Worm (Caenorhabditis elegans): ENCODE data around the gene cav-1.

The cav-1 gene

DNA sequence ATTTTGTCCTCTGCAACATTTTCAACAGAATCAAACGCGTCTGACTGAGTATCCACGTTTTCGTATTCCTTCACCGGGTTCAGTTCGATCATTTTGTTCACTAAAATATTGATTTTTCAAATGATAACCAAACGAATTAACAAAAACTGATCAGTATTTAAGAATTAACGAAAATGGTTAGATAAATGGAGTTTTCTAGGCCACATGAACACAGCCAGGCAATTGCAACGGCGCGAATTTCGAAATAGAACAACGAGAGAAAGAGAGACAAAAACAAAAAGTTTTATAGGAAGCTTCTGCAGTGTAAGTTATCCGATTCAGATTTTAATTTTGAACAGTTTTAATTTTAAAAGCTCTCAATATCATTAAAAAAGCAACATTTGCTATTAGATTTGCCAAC is 5.2 kb downstream of the cav-1 start, which contains the start of gene sna-2 (continued):
- peak; percentile 51 for TF ChIP-seq lin-15B (tag; optimal IDR thresholded peaks at IDR 0.05)
- no peak for TF ChIP-seq tlp-1 (tag; optimal IDR thresholded peaks at IDR 0.05)
- no peak for TF ChIP-seq ztf-4 (tag; optimal IDR thresholded peaks at IDR 0.05)
- TF ChIP-seq fos-1 (tag; optimal IDR thresholded peaks at IDR 0.05), result peak; percentile 30
- peak; percentile 93 to 94 for TF ChIP-seq efl-1 (optimal IDR thresholded peaks at IDR 0.05)
- peak; percentile 92 to 99 for TF ChIP-seq efl-1 (GFP tag; optimal IDR thresholded peaks at IDR 0.05 in 1 of 2)
- peak; percentile 29 to 80 for TF ChIP-seq lsy-2 (tag; optimal IDR thresholded peaks at IDR 0.05)
- TF ChIP-seq nhr-28 (tag; optimal IDR thresholded peaks at IDR 0.05), result no peak
- TF ChIP-seq nhr-76 (tag; optimal IDR thresholded peaks at IDR 0.05), result no peak
- no peak for TF ChIP-seq mab-9 (GFP tag; IDR thresholded peaks at IDR 0.05)
- TF ChIP-seq aha-1 (tag; optimal IDR thresholded peaks at IDR 0.05), result no peak
- TF ChIP-seq skn-1 (tag; optimal IDR thresholded peaks at IDR 0.05), result peak; percentile 72
- no peak for TF ChIP-seq unc-30 (tag; optimal IDR thresholded peaks at IDR 0.05)
- peak; percentile 65 for TF ChIP-seq C16A3.4 (tag; optimal IDR thresholded peaks at IDR 0.05)
- no peak for TF ChIP-seq hpl-2 (GFP tag; optimal IDR thresholded peaks at IDR 0.05)
- no peak for TF ChIP-seq lin-13 (GFP tag; optimal IDR thresholded peaks at IDR 0.05)
- TF ChIP-seq swsn-7 (tag; optimal IDR thresholded peaks at IDR 0.05), result peak; percentile 35
- peak; percentile 33 for TF ChIP-seq nhr-90 (tag; optimal IDR thresholded peaks at IDR 0.05; ENCODE audit: poor library complexity)
- TF ChIP-seq sptf-1 (tag; optimal IDR thresholded peaks at IDR 0.05), result no peak

DNA sequence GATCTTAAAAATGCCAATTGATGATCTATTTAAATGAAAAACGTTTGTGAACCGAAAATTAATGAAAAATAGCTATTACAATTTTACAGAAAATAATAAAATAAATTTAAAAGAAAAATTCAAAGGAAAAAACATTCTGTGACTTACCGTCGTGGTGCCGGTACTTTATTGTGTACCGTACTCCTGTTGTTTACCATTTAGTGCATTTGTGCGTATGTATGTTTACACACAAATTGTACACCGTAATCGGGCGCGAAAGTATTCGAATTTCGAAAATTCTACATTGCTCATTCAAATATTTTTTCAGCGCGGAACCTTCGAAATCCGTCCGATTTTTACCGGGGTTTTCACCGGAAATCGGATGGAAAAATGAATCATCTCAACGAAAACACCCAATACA is 5.7 kb downstream of the cav-1 start, which contains the start of gene T13F2.6:
TSS of gene T13F2.6 (plus strand) at position 306 of the 400 bp plus-strand sequence.
- TF ChIP-seq ama-1 (optimal IDR thresholded peaks at IDR 0.05) (no peak), ztf-11 (tag; optimal IDR thresholded peaks at IDR 0.05) (no peak), unc-98 (GFP tag; IDR thresholded peaks at IDR 0.05) (no peak), snpc-4 (tag; optimal IDR thresholded peaks at IDR 0.05) (no peak), skn-1 (tag; optimal IDR thresholded peaks at IDR 0.05) (no peak), rnt-1 (tag; optimal IDR thresholded peaks at IDR 0.05) (no peak), ceh-88 (GFP tag; IDR thresholded peaks at IDR 0.05) (no peak), efl-1 (optimal IDR thresholded peaks at IDR 0.05) (no peak), efl-1 (GFP tag; optimal IDR thresholded peaks at IDR 0.05 in 1 of 2) (no peak), nhr-28 (tag; optimal IDR thresholded peaks at IDR 0.05) (no peak), ceh-90 (tag; optimal IDR thresholded peaks at IDR 0.05) (no peak), C16A3.4 (tag; optimal IDR thresholded peaks at IDR 0.05) (no peak), zag-1 (tag; optimal IDR thresholded peaks at IDR 0.05) (no peak), nhr-11 (tag; optimal IDR thresholded peaks at IDR 0.05) (no peak), nhr-85 (tag) (no peak), tbx-2 (tag; optimal IDR thresholded peaks at IDR 0.05) (no peak), lin-15B (tag; optimal IDR thresholded peaks at IDR 0.05) (no peak)

DNA sequence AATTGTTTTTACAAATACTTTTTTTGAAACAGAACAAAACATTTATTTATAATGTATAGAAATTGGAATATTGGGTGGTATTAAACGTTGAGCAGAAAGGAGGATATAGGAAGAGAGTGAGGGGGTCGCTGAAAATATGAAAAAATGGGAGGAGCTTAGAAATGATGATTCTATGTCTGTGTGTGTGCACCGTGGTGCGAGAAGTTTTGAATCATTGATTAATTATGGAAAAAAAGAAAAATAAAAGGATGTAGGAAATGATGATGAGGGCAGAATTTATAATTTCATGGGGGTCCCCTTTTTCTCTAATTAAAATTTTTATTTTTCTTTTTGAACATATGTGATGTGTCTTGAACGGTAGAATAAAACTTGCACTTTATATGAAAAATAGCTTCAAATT is 12.4 kb downstream of the cav-1 start, which contains the start of gene sre-4:
TSS of gene sre-4 (minus strand) at position 101 of the 400 bp plus-strand sequence.
- TF ChIP-seq lin-15B (tag; optimal IDR thresholded peaks at IDR 0.05) (no peak), snu-23 (GFP tag; optimal IDR thresholded peaks at IDR 0.05) (no peak), dsc-1 (tag; optimal IDR thresholded peaks at IDR 0.05) (peak; percentile 9), unc-86 (tag; optimal IDR thresholded peaks at IDR 0.05) (no peak), mab-9 (GFP tag; IDR thresholded peaks at IDR 0.05) (no peak), nhr-28 (tag; optimal IDR thresholded peaks at IDR 0.05) (no peak), hlh-17 (GFP tag; optimal IDR thresholded peaks at IDR 0.05; ENCODE audit: borderline replicate concordance) (no peak), sox-4 (tag; optimal IDR thresholded peaks at IDR 0.05) (no peak)

DNA sequence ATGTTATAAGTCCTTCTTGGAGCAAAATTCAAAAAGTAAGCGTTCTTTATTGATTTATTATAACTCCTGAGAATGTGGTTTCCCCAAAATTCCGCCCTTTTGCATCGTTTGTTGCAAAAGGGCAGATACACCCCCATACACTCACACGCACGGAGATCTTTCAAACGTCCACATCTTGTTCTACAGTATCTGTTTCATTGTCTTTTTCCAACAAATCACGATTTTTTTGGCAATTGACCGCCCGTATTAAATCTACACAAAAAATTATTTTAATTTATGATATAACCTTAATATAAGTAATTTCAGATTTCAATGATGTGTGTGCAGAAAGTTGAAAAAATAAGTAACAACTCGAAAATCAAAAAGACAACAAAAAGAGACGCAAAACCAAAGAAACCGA is 17.2 kb downstream of the cav-1 start, which contains the start of gene T13F2.4:
TSS of gene T13F2.4 (plus strand) at position 301 of the 400 bp plus-strand sequence.
- no peak for TF ChIP-seq tbx-2 (tag; optimal IDR thresholded peaks at IDR 0.05)
- no peak for TF ChIP-seq egl-27 (tag; optimal IDR thresholded peaks at IDR 0.05)
- no peak for TF ChIP-seq hpl-2 (GFP tag; optimal IDR thresholded peaks at IDR 0.05)
- TF ChIP-seq fos-1 (tag; optimal IDR thresholded peaks at IDR 0.05), result no peak
- no peak for TF ChIP-seq nhr-76 (tag; optimal IDR thresholded peaks at IDR 0.05)
- TF ChIP-seq alr-1 (tag; optimal IDR thresholded peaks at IDR 0.05; ENCODE audit: borderline replicate concordance), result no peak
- no peak for TF ChIP-seq F16B12.6 (tag; optimal IDR thresholded peaks at IDR 0.05)
- TF ChIP-seq snpc-4 (tag; optimal IDR thresholded peaks at IDR 0.05), result no peak
- TF ChIP-seq hlh-4 (tag; optimal IDR thresholded peaks at IDR 0.05), result no peak
- TF ChIP-seq fkh-8 (tag; optimal IDR thresholded peaks at IDR 0.05), result no peak
- no peak for TF ChIP-seq ceh-90 (tag; optimal IDR thresholded peaks at IDR 0.05)
- TF ChIP-seq unc-86 (tag; optimal IDR thresholded peaks at IDR 0.05), result no peak
- no peak for TF ChIP-seq lir-3 (tag; optimal IDR thresholded peaks at IDR 0.05; ENCODE audit: poor library complexity)
- TF ChIP-seq unc-62 (GFP tag; optimal IDR thresholded peaks at IDR 0.05), result no peak
- TF ChIP-seq aly-2 (tag; optimal IDR thresholded peaks at IDR 0.05), result no peak

All from whole organism, L1 larva.